Fruit fly (Drosophila melanogaster) whole organism, embryonic: ENCODE measurements around the gene Spn28Dc.
A peak's percentile ranks its signal among the peaks of the same experiment; 100 is the strongest.

Experiments
- Ada2b ChIP-seq: fragments of 200-800 bp; sonication (Bioruptor generic); IDR thresholded peaks from 2 replicates; pipeline ENCODE4 v1.3.6; 2022; ENCODE audit warnings: missing biosample characterization, missing genetic modification characterization
- Awh ChIP-seq: fragments of 200-800 bp; sonication (Bioruptor generic); IDR thresholded peaks from 2 replicates; pipeline ENCODE4, ENCODE4 v1.3.6; 2022; ENCODE audit warnings: missing biosample characterization, missing genetic modification characterization
- CG10431 ChIP-seq: fragments of 200-800 bp; sonication (Bioruptor generic); optimal IDR thresholded peaks from 3 replicates; lab custom pipeline; 2018; ENCODE audit warnings: missing biosample characterization, mild to moderate bottlenecking, missing genetic modification characterization
- CG11398 ChIP-seq: fragments of 200-800 bp; sonication (Bioruptor generic); optimal IDR thresholded peaks from 2 replicates; lab custom pipeline; 2016; ENCODE audit warnings: missing biosample characterization, missing genetic modification characterization
- CG11723 ChIP-seq: fragments of 200-800 bp; sonication (Bioruptor generic); optimal IDR thresholded peaks from 2 replicates; lab custom pipeline; 2017; ENCODE audit warnings: missing biosample characterization, mild to moderate bottlenecking, missing genetic modification characterization
- CG1647 ChIP-seq: fragments of 200-800 bp; sonication (Bioruptor generic); optimal IDR thresholded peaks from 3 replicates; lab custom pipeline; 2016; ENCODE audit warnings: missing biosample characterization, missing genetic modification characterization
- CG17361 ChIP-seq: fragments of 200-800 bp; sonication (Bioruptor generic); IDR thresholded peaks from 3 replicates; pipeline ENCODE4 v1.3.6; 2022; ENCODE audit warnings: missing biosample characterization, missing genetic modification characterization
- CG1792 ChIP-seq: fragments of 200-800 bp; sonication (Bioruptor generic); optimal IDR thresholded peaks from 2 replicates; lab custom pipeline; 2016; ENCODE audit warnings: missing biosample characterization, missing genetic modification characterization
- CG3847 ChIP-seq: fragments of 200-800 bp; sonication (Bioruptor generic); IDR thresholded peaks from 2 replicates; pipeline ENCODE4 v1.3.6; 2022; ENCODE audit warnings: missing biosample characterization, missing genetic modification characterization
- CG42726 ChIP-seq: fragments of 200-800 bp; sonication (Bioruptor generic); IDR thresholded peaks from 2 replicates; pipeline ENCODE4 v1.3.6; 2022; ENCODE audit warnings: missing biosample characterization, missing genetic modification characterization; ENCODE audit not compliant: partially characterized antibody
- CG4424 ChIP-seq: fragments of 200-800 bp; sonication (Bioruptor generic); optimal IDR thresholded peaks from 3 replicates; lab custom pipeline; 2016; ENCODE audit warnings: missing biosample characterization, missing genetic modification characterization
- CG8290 ChIP-seq, 3 experiments: fragments of 200-800 bp; sonication (Bioruptor generic); optimal IDR thresholded peaks; 2 replicates each; lab custom pipeline; 2016 to 2019; ENCODE audit warnings: missing biosample characterization in 3 of 3, missing genetic modification characterization in 3 of 3, mild to moderate bottlenecking in 2 of 3, moderate library complexity in 1 of 3
- CG8388 ChIP-seq: fragments of 200-800 bp; sonication (Bioruptor generic); optimal IDR thresholded peaks from 2 replicates; lab custom pipeline; 2019; ENCODE audit warnings: missing biosample characterization, mild to moderate bottlenecking, missing genetic modification characterization, moderate library complexity
- CHES-1-like ChIP-seq: fragments of 200-800 bp; sonication (Bioruptor generic); optimal IDR thresholded peaks from 2 replicates; lab custom pipeline; 2016; ENCODE audit warnings: missing biosample characterization, missing genetic modification characterization
- Dad ChIP-seq: fragments of 200-800 bp; sonication (Bioruptor generic); optimal IDR thresholded peaks from 3 replicates; lab custom pipeline; 2016; ENCODE audit warnings: missing biosample characterization, missing genetic modification characterization
- Dek ChIP-seq: fragments of 200-800 bp; sonication (Bioruptor generic); optimal IDR thresholded peaks from 3 replicates; lab custom pipeline; 2019; ENCODE audit warnings: missing biosample characterization, mild to moderate bottlenecking, missing genetic modification characterization, moderate library complexity
- Eip74EF ChIP-seq, 2 experiments: fragments of 200-800 bp in 1 of 2; fragments of >200 bp in 1 of 2; sonication (Bioruptor generic) in 1 of 2; optimal IDR thresholded peaks; 2 replicates each; lab custom pipeline; 2017 to 2019; ENCODE audit warnings: missing biosample characterization in 2 of 2, missing genetic modification characterization in 2 of 2, mild to moderate bottlenecking in 1 of 2, moderate library complexity in 1 of 2
- Fer1 ChIP-seq: fragments of 200-800 bp; sonication (Bioruptor generic); optimal IDR thresholded peaks from 2 replicates; lab custom pipeline; 2017; ENCODE audit warnings: missing biosample characterization, mild to moderate bottlenecking, missing genetic modification characterization
- Gsc ChIP-seq: fragments of 200-800 bp; sonication (Bioruptor generic); IDR thresholded peaks from 2 replicates; pipeline ENCODE4 v1.3.6; 2022; ENCODE audit warnings: missing biosample characterization, missing genetic modification characterization
- HmgZ ChIP-seq: fragments of 200-800 bp; sonication (Bioruptor generic); optimal IDR thresholded peaks from 2 replicates; lab custom pipeline; 2018; ENCODE audit warnings: missing biosample characterization, mild to moderate bottlenecking, missing genetic modification characterization
- Hr3 ChIP-seq: fragments of 200-800 bp; sonication (Bioruptor generic); optimal IDR thresholded peaks from 3 replicates; lab custom pipeline; 2016; ENCODE audit warnings: missing biosample characterization, missing genetic modification characterization
- Hr78 ChIP-seq, 2 experiments: fragments of 200-800 bp in 1 of 2; fragments of >200 bp in 1 of 2; sonication (Bioruptor generic) in 1 of 2; optimal IDR thresholded peaks; 2 replicates each; lab custom pipeline; 2017 to 2019; ENCODE audit warnings: missing biosample characterization in 2 of 2, missing genetic modification characterization in 2 of 2, mild to moderate bottlenecking in 1 of 2, moderate library complexity in 1 of 2
- Kr ChIP-seq: fragments of 200-800 bp; sonication (Bioruptor generic); optimal IDR thresholded peaks from 2 replicates; lab custom pipeline; 2017; ENCODE audit warnings: missing biosample characterization, mild to moderate bottlenecking, missing genetic modification characterization
- Nf-YA ChIP-seq: fragments of 200-800 bp; sonication (Bioruptor generic); IDR thresholded peaks from 2 replicates; pipeline ENCODE4 v1.3.6; 2022; ENCODE audit warnings: missing biosample characterization, missing genetic modification characterization
- Rfx ChIP-seq: fragments of 200-800 bp; sonication (Bioruptor generic); IDR thresholded peaks from 2 replicates; pipeline ENCODE4 v1.3.6; 2022; ENCODE audit warnings: missing biosample characterization, missing genetic modification characterization
- Sry-β ChIP-seq: fragments of 200-800 bp; sonication (Bioruptor generic); optimal IDR thresholded peaks from 2 replicates; lab custom pipeline; 2018; ENCODE audit warnings: missing biosample characterization, mild to moderate bottlenecking, missing genetic modification characterization, moderate library complexity
- abd-A ChIP-seq: fragments of 200-800 bp; sonication (Bioruptor generic); optimal IDR thresholded peaks from 3 replicates; lab custom pipeline; 2019; ENCODE audit warnings: missing biosample characterization, mild to moderate bottlenecking, missing genetic modification characterization, moderate library complexity
- ac ChIP-seq: fragments of 200-800 bp; sonication (Bioruptor generic); optimal IDR thresholded peaks from 3 replicates; lab custom pipeline; 2017; ENCODE audit warnings: missing biosample characterization, mild to moderate bottlenecking, missing genetic modification characterization
- aop ChIP-seq: fragments of 200-800 bp; sonication (Bioruptor generic); IDR thresholded peaks from 2 replicates; pipeline ENCODE4 v1.3.6; 2022; ENCODE audit warnings: missing biosample characterization, missing genetic modification characterization
- ase ChIP-seq: fragments of 200-800 bp; sonication (Bioruptor generic); IDR thresholded peaks from 3 replicates; pipeline ENCODE4 v1.3.6; 2022; ENCODE audit warnings: missing biosample characterization, missing genetic modification characterization
- ash1 ChIP-seq: fragments of 200-800 bp; sonication (Bioruptor generic); optimal IDR thresholded peaks from 2 replicates; lab custom pipeline; 2018; ENCODE audit warnings: missing biosample characterization, mild to moderate bottlenecking, missing genetic modification characterization
- cad ChIP-seq: fragments of >200 bp; optimal IDR thresholded peaks from 2 replicates; lab custom pipeline; 2017; ENCODE audit warnings: missing biosample characterization, missing genetic modification characterization
- cas ChIP-seq: fragments of 200-800 bp; sonication (Bioruptor generic); IDR thresholded peaks from 2 replicates; pipeline ENCODE4 v1.3.6; 2022; ENCODE audit warnings: missing biosample characterization, missing genetic modification characterization
- da ChIP-seq: fragments of 200-800 bp; sonication (Bioruptor generic); optimal IDR thresholded peaks from 2 replicates; lab custom pipeline; 2016; ENCODE audit warnings: missing biosample characterization, missing genetic modification characterization
- danr ChIP-seq: fragments of 200-800 bp; sonication (Bioruptor generic); IDR thresholded peaks from 2 replicates; pipeline ENCODE4 v1.3.6; 2022; ENCODE audit warnings: missing biosample characterization, missing genetic modification characterization
- dati ChIP-seq: fragments of 200-800 bp; sonication (Bioruptor generic); IDR thresholded peaks from 2 replicates; pipeline ENCODE4 v1.3.6; 2022; ENCODE audit warnings: missing biosample characterization, missing genetic modification characterization
- dimm ChIP-seq: fragments of 200-800 bp; sonication (Bioruptor generic); IDR thresholded peaks from 2 replicates; pipeline ENCODE4 v1.3.6; 2022; ENCODE audit warnings: missing biosample characterization, missing genetic modification characterization
- eve ChIP-seq, 2 experiments: fragments of >200 bp; optimal IDR thresholded peaks; 2 replicates each; lab custom pipeline; 2017; ENCODE audit warnings: missing biosample characterization in 2 of 2, missing genetic modification characterization in 2 of 2
- ewg ChIP-seq: fragments of 200-800 bp; sonication (Bioruptor generic); optimal IDR thresholded peaks from 3 replicates; lab custom pipeline; 2017; ENCODE audit warnings: mild to moderate bottlenecking, missing biosample characterization, missing genetic modification reagents, missing genetic modification characterization
- fd102C ChIP-seq: fragments of 200-800 bp; sonication (Bioruptor generic); optimal IDR thresholded peaks from 2 replicates; lab custom pipeline; 2018; ENCODE audit warnings: missing biosample characterization, mild to moderate bottlenecking, missing genetic modification characterization, moderate library complexity
- gcm ChIP-seq: fragments of 200-800 bp; sonication (Bioruptor generic); optimal IDR thresholded peaks from 2 replicates; lab custom pipeline; 2019; ENCODE audit warnings: missing biosample characterization, mild to moderate bottlenecking, missing genetic modification characterization, moderate library complexity
- otp ChIP-seq: fragments of 200-800 bp; sonication (Bioruptor generic); IDR thresholded peaks from 3 replicates; pipeline ENCODE4, ENCODE4 v1.3.6; 2022; ENCODE audit warnings: missing biosample characterization, missing genetic modification characterization
- salm ChIP-seq: fragments of 200-800 bp; sonication (Bioruptor generic); optimal IDR thresholded peaks from 2 replicates; lab custom pipeline; 2018; ENCODE audit warnings: missing biosample characterization, mild to moderate bottlenecking, missing genetic modification characterization
- slbo ChIP-seq: fragments of 200-800 bp; sonication (Bioruptor generic); IDR thresholded peaks from 2 replicates; pipeline ENCODE4 v1.3.6; 2022; ENCODE audit warnings: missing biosample characterization, missing genetic modification characterization
- slou ChIP-seq: fragments of 200-800 bp; sonication (Bioruptor generic); optimal IDR thresholded peaks from 3 replicates; lab custom pipeline; 2016; ENCODE audit warnings: missing biosample characterization, missing genetic modification characterization
- sqz ChIP-seq: fragments of 200-800 bp; sonication (Bioruptor generic); optimal IDR thresholded peaks from 3 replicates; lab custom pipeline; 2018; ENCODE audit warnings: missing biosample characterization, mild to moderate bottlenecking, missing genetic modification characterization
- stwl ChIP-seq: fragments of 200-800 bp; sonication (Bioruptor generic); optimal IDR thresholded peaks from 3 replicates; lab custom pipeline; 2018; ENCODE audit warnings: missing biosample characterization, mild to moderate bottlenecking, missing genetic modification characterization, moderate library complexity
- ttk ChIP-seq: fragments of 200-800 bp; sonication (Bioruptor generic); IDR thresholded peaks from 2 replicates; pipeline ENCODE4 v2.1.2; 2022; ENCODE audit warnings: missing biosample characterization, missing genetic modification characterization
- tx ChIP-seq: fragments of 200-800 bp; sonication (Bioruptor generic); optimal IDR thresholded peaks from 2 replicates; lab custom pipeline; 2016; ENCODE audit warnings: missing biosample characterization, missing genetic modification characterization
- wdn ChIP-seq: fragments of 200-800 bp; sonication (Bioruptor generic); IDR thresholded peaks from 2 replicates; pipeline ENCODE4 v1.3.6; 2022; ENCODE audit warnings: missing biosample characterization, missing genetic modification characterization
- wor ChIP-seq: fragments of 200-800 bp; sonication (Bioruptor generic); IDR thresholded peaks from 2 replicates; pipeline ENCODE4 v1.3.6; 2022; ENCODE audit warnings: missing biosample characterization, missing genetic modification characterization

The Spn28Dc gene

DNA sequence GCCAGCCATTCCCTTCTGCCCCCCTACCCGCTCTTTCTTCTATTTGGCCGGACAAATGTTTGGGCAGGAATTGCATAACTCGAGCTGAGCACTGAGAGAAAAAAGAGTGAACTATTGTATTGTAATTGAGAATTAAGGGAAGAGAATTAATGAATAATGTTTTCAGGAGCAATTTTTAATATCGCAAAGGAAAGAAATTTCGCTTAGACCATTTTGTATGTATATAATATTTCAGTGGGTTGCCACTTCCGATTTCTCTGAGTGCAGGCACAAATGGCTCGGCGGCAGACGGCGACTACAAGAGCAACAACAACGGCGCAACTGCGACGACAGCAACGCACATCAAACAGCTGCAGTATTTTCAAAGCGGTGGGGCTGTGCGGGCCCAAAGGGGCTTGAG, 42.4 kb downstream of the Spn28Dc start (continued):
- no peak for TF ChIP-seq ac (GFP tag; lab: Kevin White, UChicago)
- TF ChIP-seq ase (GFP tag; lab: Robert Waterston, UW), result peak; percentile 83
- peak; percentile 80 for TF ChIP-seq CG8388
- no peak for TF ChIP-seq Gsc (GFP tag; lab: Robert Waterston, UW)
- peak; percentile 76 for TF ChIP-seq gcm (GFP tag; lab: Kevin White, UChicago)
- TF ChIP-seq CHES-1-like (GFP tag; lab: Kevin White, UChicago), result peak; percentile 42
- no peak for TF ChIP-seq CG8290 (GFP tag; optimal IDR thresholded peaks at IDR 0.05; lab: Kevin White, UChicago)
- TF ChIP-seq CG8290 (tag; optimal IDR thresholded peaks at IDR 0.05; lab: Kevin White, UChicago), result peak in 1 of 2 experiments; percentile 69
- TF ChIP-seq ewg (GFP tag; lab: Kevin White, UChicago), result peak; percentile 69
- peak; percentile 71 for TF ChIP-seq Rfx (GFP tag; lab: Robert Waterston, UW)
- TF ChIP-seq eve (GFP tag; optimal IDR thresholded peaks at IDR 0.05; lab: Kevin White, UChicago), result peak in 1 of 2 experiments; percentile 81
- peak; percentile 65 for TF ChIP-seq CG17361 (GFP tag; lab: Robert Waterston, UW)
- TF ChIP-seq slbo (GFP tag; lab: Robert Waterston, UW), result peak; percentile 81
- peak; percentile 24 for TF ChIP-seq CG1647
- peak; percentile 51 for TF ChIP-seq Dek (tag; lab: Kevin White, UChicago)
- TF ChIP-seq HmgZ (tag; lab: Kevin White, UChicago), result peak; percentile 11
- TF ChIP-seq CG1792 (GFP tag; lab: Kevin White, UChicago), result peak; percentile 25
- TF ChIP-seq Dad (GFP tag; lab: Kevin White, UChicago), result peak; percentile 35
- peak; percentile 39 for TF ChIP-seq tx (GFP tag; lab: Kevin White, UChicago)
- TF ChIP-seq dati (GFP tag; lab: Robert Waterston, UW), result peak; percentile 45
- peak; percentile 61 for TF ChIP-seq CG11723
- TF ChIP-seq wdn, result peak; percentile 51; the same call in 1 of the 2 replicates
- TF ChIP-seq da, result peak; percentile 31
- peak; percentile 70 for TF ChIP-seq CG3847 (GFP tag; lab: Robert Waterston, UW)
- TF ChIP-seq Nf-YA (GFP tag; lab: Robert Waterston, UW), result peak; percentile 82
- no peak for TF ChIP-seq Kr
- TF ChIP-seq slou (GFP tag; lab: Kevin White, UChicago), result no peak
- TF ChIP-seq danr (GFP tag; lab: Robert Waterston, UW), result 0 out of 2 replicates have a peak, but pooled peaks have one; percentile 41
- TF ChIP-seq Hr3 (GFP tag; lab: Kevin White, UChicago), result peak; percentile 70
- peak; percentile 66 for TF ChIP-seq salm
- no peak for TF ChIP-seq abd-A (tag; lab: Kevin White, UChicago)
- peak; percentile 66 for TF ChIP-seq CG4424 (GFP tag; lab: Kevin White, UChicago)
- TF ChIP-seq cas (GFP tag; lab: Robert Waterston, UW), result no peak
- peak; percentile 65 for TF ChIP-seq CG11398 (GFP tag; lab: Kevin White, UChicago)
- no peak for TF ChIP-seq fd102C
- peak; percentile 83 for TF ChIP-seq Ada2b (GFP tag; lab: Robert Waterston, UW)
- no peak for TF ChIP-seq Sry-β
- no peak for TF ChIP-seq stwl (tag; lab: Kevin White, UChicago)
- peak; percentile 54 for TF ChIP-seq Fer1 (GFP tag; lab: Kevin White, UChicago)
- no peak for TF ChIP-seq sqz (GFP tag; lab: Kevin White, UChicago)
- TF ChIP-seq Hr78 (GFP tag; optimal IDR thresholded peaks at IDR 0.05; lab: Kevin White, UChicago), result no peak
- TF ChIP-seq aop, result peak; percentile 71
- no peak for TF ChIP-seq cad (GFP tag; lab: Kevin White, UChicago)
- TF ChIP-seq otp, result peak; percentile 84
- TF ChIP-seq Eip74EF (GFP tag; optimal IDR thresholded peaks at IDR 0.05; lab: Kevin White, UChicago), result peak in 1 of 2 experiments; percentile 52
- TF ChIP-seq CG10431 (GFP tag; lab: Kevin White, UChicago), result no peak
- peak; percentile 71 for TF ChIP-seq wor
- TF ChIP-seq CG42726 (GFP tag; lab: Robert Waterston, UW), result no peak
- no peak for TF ChIP-seq ash1
- peak; percentile 87 for TF ChIP-seq ttk (GFP tag; lab: Robert Waterston, UW)
- peak; percentile 43 for TF ChIP-seq dimm (GFP tag; lab: Robert Waterston, UW)
- peak; percentile 80 for TF ChIP-seq Awh (GFP tag; lab: Robert Waterston, UW)
